Fruit fly (Drosophila melanogaster) whole organism, larva: ENCODE measurements around the gene Argl.
A peak's percentile ranks its signal among the peaks of the same experiment; 100 is the strongest.

Source experiments
- noc ChIP-seq: fragments of 200-800 bp; sonication (Bioruptor generic); optimal IDR thresholded peaks from 3 replicates; lab custom pipeline; 2019; ENCODE audit warnings: missing biosample characterization, mild to moderate bottlenecking, missing genetic modification characterization, moderate library complexity

The Argl gene

DNA sequence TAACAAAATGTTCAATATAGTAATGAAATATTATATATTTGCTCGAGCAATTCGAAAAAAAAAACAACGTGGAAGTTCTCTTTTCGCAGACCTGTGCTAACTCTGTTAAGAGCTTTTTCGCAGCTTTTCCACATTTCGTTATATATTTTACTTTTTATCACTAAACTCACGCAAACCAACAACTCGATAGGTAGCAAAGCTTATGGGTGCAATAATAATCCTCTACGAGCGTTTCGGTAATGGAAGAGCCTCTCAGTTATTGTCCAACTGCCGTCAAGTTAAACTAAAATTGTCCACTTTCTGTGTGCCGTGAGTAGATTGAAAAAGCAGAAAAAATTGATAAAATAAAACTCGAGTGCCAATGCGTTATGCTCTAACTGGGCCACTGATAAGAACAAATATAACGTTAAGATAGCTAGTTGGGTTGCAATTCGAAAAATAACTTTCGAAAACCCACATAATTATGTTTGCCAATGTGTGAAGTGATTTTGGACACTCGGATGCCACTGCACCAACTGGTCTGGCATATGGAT, 8.1 kb downstream of the Argl start, which contains the start of gene Tsp29Fa:
Tsp29Fa (plus strand) TSS at position 253 of the 533 bp plus-strand sequence.
- no peak for TF ChIP-seq noc (tag; lab: Kevin White, UChicago)

DNA sequence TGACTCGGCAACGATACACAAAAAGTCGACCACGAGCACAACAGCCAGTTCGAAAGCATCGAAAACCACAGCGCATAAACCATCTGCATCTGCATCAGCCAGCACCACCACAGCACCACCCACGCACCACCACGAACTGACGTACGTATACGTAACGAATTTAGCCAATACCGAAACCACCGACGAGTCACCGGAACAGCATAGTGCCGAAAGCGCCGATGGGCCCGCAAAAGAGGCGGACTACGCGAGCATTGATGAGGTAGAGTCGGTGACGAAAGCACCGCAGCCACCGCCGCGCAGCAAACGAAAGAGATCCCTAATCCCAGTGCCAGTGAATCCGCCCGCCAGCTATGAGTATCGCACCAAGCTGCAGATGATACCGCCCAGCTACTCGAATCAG, 10.7 kb downstream of the Argl start:
- no peak for TF ChIP-seq noc (tag; lab: Kevin White, UChicago)

DNA sequence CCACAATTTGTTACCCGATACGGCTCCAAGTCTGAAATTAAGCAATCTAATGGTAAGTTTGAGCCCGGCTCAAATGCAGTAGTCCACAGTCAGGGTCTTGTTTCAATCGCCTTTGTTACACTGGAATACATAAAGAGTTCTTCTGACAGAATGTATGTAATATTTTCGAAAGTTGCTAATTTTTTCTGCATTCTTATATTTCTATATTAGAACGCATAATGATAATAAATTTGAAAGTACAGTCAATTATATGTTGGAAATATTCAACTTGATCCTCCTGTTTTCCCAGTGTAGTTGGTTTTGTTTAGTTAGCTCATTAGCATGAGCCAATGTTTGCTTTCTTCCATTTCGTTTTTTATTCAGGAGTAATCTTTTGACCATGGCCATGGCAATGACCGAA, 18.5 kb downstream of the Argl start:
- no peak for TF ChIP-seq noc (tag; lab: Kevin White, UChicago)

DNA sequence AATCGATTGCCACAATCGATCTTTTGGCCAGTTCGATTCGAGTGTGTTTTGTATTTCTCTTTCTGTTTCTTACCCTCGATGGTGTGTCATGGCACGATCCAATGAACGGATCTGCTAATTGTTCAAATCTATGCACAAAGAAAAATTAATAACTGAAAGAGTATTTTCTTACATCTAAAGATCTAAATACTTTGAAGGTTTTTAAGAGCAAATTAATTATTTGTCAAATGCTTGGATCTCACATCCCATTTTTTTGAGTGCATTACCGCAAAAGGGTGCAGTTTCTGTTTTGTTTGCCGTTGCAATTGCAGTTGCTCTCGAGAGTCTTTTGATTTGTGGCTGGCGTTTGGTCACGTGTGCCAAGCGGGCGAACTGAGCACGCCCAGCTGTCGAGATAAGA, 20.0 kb downstream of the Argl start:
- TF ChIP-seq noc (tag; lab: Kevin White, UChicago) = no peak

- TF ChIP-seq noc (tag; lab: Kevin White, UChicago) = no peak
Observed at dm6 chr2L:8920294-8920693, 21.6 kb downstream of the Argl start.

DNA sequence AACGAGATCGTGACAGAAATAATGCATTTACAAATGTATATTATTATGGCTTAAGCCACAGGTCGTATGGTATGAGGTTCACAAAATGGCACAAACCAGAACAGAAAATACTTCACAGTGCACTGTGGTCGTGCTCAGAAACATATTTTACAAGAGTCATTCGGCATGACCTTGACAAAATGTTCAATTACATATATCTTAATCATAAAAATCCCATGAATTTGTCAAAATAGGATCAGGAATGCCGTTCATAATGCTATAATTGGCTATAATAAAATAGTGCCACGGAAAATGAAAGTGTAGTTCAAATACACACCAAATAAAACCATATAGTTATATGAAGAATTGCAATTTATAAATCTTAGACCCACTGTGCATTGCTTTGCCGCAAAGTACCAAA, 22.3 kb downstream of the Argl start:
- no peak for TF ChIP-seq noc (tag; lab: Kevin White, UChicago)

dm6 chr2L:8915709-8916108, 26.2 kb downstream of the Argl start:
- TF ChIP-seq noc (tag; lab: Kevin White, UChicago) = no peak

dm6 chr2L:8906279-8906678, 35.6 kb downstream of the Argl start:
- TF ChIP-seq noc (tag; lab: Kevin White, UChicago) = no peak

DNA sequence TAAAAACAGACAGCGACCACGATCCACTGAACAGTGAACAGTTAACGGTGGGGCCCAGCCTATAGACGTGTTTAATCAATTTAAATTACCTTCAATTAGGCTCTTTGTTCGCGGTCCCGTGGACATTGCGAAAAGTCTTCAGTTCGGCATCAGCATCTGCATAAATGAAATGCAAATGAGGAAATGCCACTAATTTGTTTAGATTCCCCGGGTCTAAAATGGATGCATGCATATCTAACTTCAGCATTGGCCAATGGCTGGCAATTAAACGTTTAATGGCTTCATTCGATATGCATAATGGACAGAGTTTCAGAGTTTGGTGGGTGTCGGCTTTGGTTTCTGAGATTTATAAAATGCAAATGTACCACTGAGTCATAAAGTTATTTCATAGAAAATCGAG, 40.0 kb downstream of the Argl start:
- no peak for TF ChIP-seq noc (tag; lab: Kevin White, UChicago)

DNA sequence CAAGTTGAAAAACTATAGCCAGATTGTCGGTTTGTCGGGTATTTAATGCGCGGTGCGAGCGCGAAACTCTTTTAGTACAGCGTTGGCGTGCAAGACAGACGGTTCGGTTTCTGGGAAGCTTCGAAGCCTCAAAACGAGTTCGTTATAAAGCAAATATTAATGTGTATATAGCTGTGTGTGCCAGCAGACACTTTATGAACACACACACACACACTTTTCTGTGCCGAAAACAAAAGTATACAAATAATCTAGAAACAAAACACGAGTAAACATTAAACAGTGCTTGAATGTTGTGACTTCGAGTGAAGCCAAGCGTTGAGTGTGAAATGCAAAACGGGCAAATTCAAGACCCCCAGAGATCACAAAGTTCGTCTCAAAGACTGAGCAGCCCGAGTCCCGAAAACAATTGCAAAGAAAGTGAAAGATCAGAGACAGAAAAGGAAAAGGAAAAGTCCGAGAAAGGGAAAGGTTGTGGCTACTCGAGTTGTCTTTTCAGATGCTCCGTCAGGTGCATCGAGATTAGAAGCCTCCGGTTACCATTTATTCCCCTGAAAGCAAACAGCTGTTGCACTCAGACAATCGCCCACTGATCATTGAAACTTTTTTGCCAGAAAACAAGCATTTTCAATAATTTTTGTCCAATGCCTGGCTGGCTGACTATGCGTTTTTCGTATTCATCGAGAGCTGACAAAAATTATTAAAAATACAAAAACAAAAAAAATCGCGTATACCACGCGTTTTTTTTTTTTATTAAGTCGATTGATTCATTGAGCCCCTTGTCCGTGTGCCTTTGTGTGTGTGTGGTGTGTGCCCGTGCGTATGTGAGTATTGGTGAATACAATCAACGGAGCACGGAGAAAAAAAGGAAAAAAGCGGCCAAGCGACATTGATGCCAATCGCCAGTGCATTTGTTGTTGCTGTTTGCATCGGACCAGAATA, 42.9 kb downstream of the Argl start, which contains the start of gene CG34398:
CG34398 (plus strand) TSS at position 73 of the 939 bp plus-strand sequence.
- TF ChIP-seq noc (tag; lab: Kevin White, UChicago) = no peak

- TF ChIP-seq noc (tag; lab: Kevin White, UChicago) = peak; percentile 60
Observed at dm6 chr2L:8897954-8898713, 43.8 kb downstream of the Argl start.

- no peak for TF ChIP-seq noc (tag; lab: Kevin White, UChicago)
Observed at dm6 chr2L:8894224-8894623, 47.7 kb downstream of the Argl start.

- TF ChIP-seq noc (tag; lab: Kevin White, UChicago) = no peak
Observed at dm6 chr2L:8891140-8891539, 50.8 kb downstream of the Argl start, which contains the start of gene CG42713. CG42713 (plus strand) TSS chr2L:8891440.
